Worm (Caenorhabditis elegans) whole organism, late embryonic: ENCODE results near the gene F31B9.7.

Experiments
- C08G9.2 ChIP-seq: sonication (generic microtip); optimal IDR thresholded peaks from 2 replicates; lab custom pipeline; 2016; ENCODE audit warnings: mild to moderate bottlenecking, missing genetic modification characterization, moderate library complexity, missing compliant biosample characterization
- C38D4.7 ChIP-seq: fragments of 200-800 bp; sonication (Bioruptor generic); optimal IDR thresholded peaks from 2 replicates; lab custom pipeline; 2018; ENCODE audit warnings: mild to moderate bottlenecking, missing genetic modification characterization, moderate library complexity, missing compliant biosample characterization
- K02D7.2 ChIP-seq: sonication (generic microtip); optimal IDR thresholded peaks from 2 replicates; lab custom pipeline; 2017; ENCODE audit warnings: mild to moderate bottlenecking, missing genetic modification characterization, missing compliant biosample characterization
- T23F11.4 ChIP-seq: fragments of 200-800 bp; sonication (Bioruptor generic); optimal IDR thresholded peaks from 2 replicates; lab custom pipeline; 2018; ENCODE audit warnings: mild to moderate bottlenecking, missing genetic modification characterization, missing compliant biosample characterization
- Y22D7AL.16 ChIP-seq: sonication (generic microtip); optimal IDR thresholded peaks from 2 replicates; lab custom pipeline; 2016; ENCODE audit warnings: missing genetic modification characterization, missing compliant biosample characterization
- ahr-1 ChIP-seq: sonication (generic microtip); optimal IDR thresholded peaks from 2 replicates; lab custom pipeline; 2016; ENCODE audit warnings: missing genetic modification characterization, missing compliant biosample characterization
- ama-1 ChIP-seq: fragments of 150-350 bp; optimal IDR thresholded peaks from 2 replicates; lab custom pipeline; 2014
- ceh-14 ChIP-seq: sonication (generic microtip); optimal IDR thresholded peaks from 2 replicates; lab custom pipeline; 2016; ENCODE audit warnings: missing genotype, missing genetic modification characterization, missing compliant biosample characterization
- ceh-18 ChIP-seq: sonication (generic microtip); optimal IDR thresholded peaks from 2 replicates; lab custom pipeline; 2016; ENCODE audit warnings: missing genetic modification characterization, missing compliant biosample characterization
- ceh-19 ChIP-seq: fragments of 200-800 bp; sonication (Bioruptor generic); optimal IDR thresholded peaks from 2 replicates; lab custom pipeline; 2018; ENCODE audit warnings: mild to moderate bottlenecking, missing genetic modification characterization, missing compliant biosample characterization
- ceh-48 ChIP-seq: sonication (generic microtip); optimal IDR thresholded peaks from 2 replicates; lab custom pipeline; 2016; ENCODE audit warnings: missing genetic modification characterization, inconsistent platforms, missing compliant biosample characterization
- dve-1 ChIP-seq: sonication (generic microtip); optimal IDR thresholded peaks from 2 replicates; lab custom pipeline; 2017; ENCODE audit warnings: antibody characterized with exemption, mild to moderate bottlenecking, missing genetic modification characterization, missing compliant biosample characterization
- elt-2 ChIP-seq: sonication (generic microtip); optimal IDR thresholded peaks from 2 replicates; lab custom pipeline; 2016; ENCODE audit warnings: missing genetic modification reagents, missing genetic modification characterization, missing compliant biosample characterization
- ets-4 ChIP-seq: sonication (generic microtip); optimal IDR thresholded peaks from 2 replicates; lab custom pipeline; 2016; ENCODE audit warnings: missing genetic modification characterization, missing compliant biosample characterization
- fax-1 ChIP-seq: sonication (generic microtip); optimal IDR thresholded peaks from 2 replicates; lab custom pipeline; 2016; ENCODE audit warnings: missing genotype, missing genetic modification characterization, missing compliant biosample characterization
- gmeb-2 ChIP-seq: sonication (generic microtip); optimal IDR thresholded peaks from 2 replicates; lab custom pipeline; 2016; ENCODE audit warnings: missing genetic modification characterization, inconsistent platforms, missing compliant biosample characterization
- hlh-15 ChIP-seq: sonication (generic microtip); optimal IDR thresholded peaks from 2 replicates; lab custom pipeline; 2016; ENCODE audit warnings: missing genetic modification characterization, missing compliant biosample characterization
- hlh-30 ChIP-seq: sonication (generic microtip); optimal IDR thresholded peaks from 2 replicates; lab custom pipeline; 2017; ENCODE audit warnings: antibody characterized with exemption, missing genetic modification characterization, missing compliant biosample characterization; ENCODE audit not compliant: insufficient read depth
- lin-11 ChIP-seq: fragments of 200-800 bp; sonication (Bioruptor generic); optimal IDR thresholded peaks from 2 replicates; lab custom pipeline; 2018; ENCODE audit warnings: mild to moderate bottlenecking, missing genetic modification characterization, missing compliant biosample characterization
- mec-3 ChIP-seq: sonication (generic microtip); optimal IDR thresholded peaks from 2 replicates; lab custom pipeline; 2016; ENCODE audit warnings: borderline replicate concordance, missing genetic modification characterization, missing compliant biosample characterization
- nfya-1 ChIP-seq: sonication (generic microtip); optimal IDR thresholded peaks from 2 replicates; lab custom pipeline; 2017; ENCODE audit warnings: missing genetic modification characterization, mild to moderate bottlenecking, missing compliant biosample characterization, antibody characterized with exemption, moderate library complexity
- nhr-11 ChIP-seq: fragments of 150-350 bp; optimal IDR thresholded peaks from 2 replicates; lab custom pipeline; 2014; ENCODE audit warnings: missing biosample characterization, missing genetic modification characterization
- nhr-232 ChIP-seq: sonication (generic microtip); optimal IDR thresholded peaks from 2 replicates; lab custom pipeline; 2016; ENCODE audit warnings: missing genetic modification characterization, missing compliant biosample characterization
- pag-3 ChIP-seq: sonication (generic microtip); optimal IDR thresholded peaks from 2 replicates; lab custom pipeline; 2016; ENCODE audit warnings: missing compliant biosample characterization, missing genetic modification characterization, borderline replicate concordance
- pat-9 ChIP-seq: fragments of 200-800 bp; sonication (Bioruptor generic); optimal IDR thresholded peaks from 2 replicates; lab custom pipeline; 2018; ENCODE audit warnings: mild to moderate bottlenecking, missing genetic modification characterization, moderate library complexity, missing compliant biosample characterization
- pax-1 ChIP-seq: fragments of 150-350 bp; optimal IDR thresholded peaks from 2 replicates; lab custom pipeline; 2014; ENCODE audit warnings: missing biosample characterization, missing genetic modification characterization
- pha-2 ChIP-seq: sonication (generic microtip); optimal IDR thresholded peaks from 2 replicates; lab custom pipeline; 2017; ENCODE audit warnings: mild to moderate bottlenecking, missing genetic modification characterization, missing compliant biosample characterization
- pqm-1 ChIP-seq: sonication (generic microtip); optimal IDR thresholded peaks from 2 replicates; lab custom pipeline; 2016; ENCODE audit warnings: missing genetic modification characterization, missing compliant biosample characterization
- pros-1 ChIP-seq: fragments of 150-350 bp; optimal IDR thresholded peaks from 2 replicates; lab custom pipeline; 2014; ENCODE audit warnings: missing biosample characterization, missing genetic modification reagents, missing genetic modification characterization
- sox-4 ChIP-seq: sonication (generic microtip); optimal IDR thresholded peaks from 2 replicates; lab custom pipeline; 2017; ENCODE audit warnings: mild to moderate bottlenecking, missing genetic modification characterization, inconsistent platforms, missing compliant biosample characterization
- syd-9 ChIP-seq: sonication (generic microtip); optimal IDR thresholded peaks from 2 replicates; lab custom pipeline; 2016; ENCODE audit warnings: mild to moderate bottlenecking, missing genetic modification characterization, moderate library complexity, missing compliant biosample characterization
- unc-3 ChIP-seq, 2 experiments: fragments of 200-800 bp in 1 of 2; sonication (Bioruptor generic) in 1 of 2; sonication (generic microtip) in 1 of 2; conservative IDR thresholded peaks in 1 of 2; optimal IDR thresholded peaks in 1 of 2; 2 replicates each; pipeline versions ENCODE4 v1.3.6 to Lab custom; 2016 to 2022; ENCODE audit warnings: missing compliant biosample characterization in 2 of 2, missing genetic modification characterization in 2 of 2, missing genetic modification reagents in 1 of 2
- ztf-16 ChIP-seq: sonication (generic microtip); optimal IDR thresholded peaks from 2 replicates; lab custom pipeline; 2017; ENCODE audit warnings: missing genetic modification characterization, missing compliant biosample characterization

Gene F31B9.7

ce11 chrX:15939224-15939623 lies 19.8 kb downstream of the F31B9.7 start, which contains the start of gene mrp-3:
mrp-3 (minus strand) TSS chrX:15939324.
- no peak for TF ChIP-seq pqm-1
- no peak for TF ChIP-seq hlh-15 (tag; lab: Kevin White, UChicago)
- no peak for TF ChIP-seq nhr-232 (tag; lab: Kevin White, UChicago)
- TF ChIP-seq lin-11 (tag; lab: Kevin White, UChicago), result no peak
- no peak for TF ChIP-seq nfya-1
- TF ChIP-seq elt-2 (tag; lab: Kevin White, UChicago), result no peak
- no peak for TF ChIP-seq hlh-30 (tag; lab: Kevin White, UChicago)
- no peak for TF ChIP-seq sox-4 (tag; lab: Kevin White, UChicago)
- no peak for TF ChIP-seq ceh-18 (tag; lab: Kevin White, UChicago)
- TF ChIP-seq pax-1 (tag; lab: Kevin White, UChicago), result no peak
- no peak for TF ChIP-seq ceh-19 (GFP tag; lab: Kevin White, UChicago)
- no peak for TF ChIP-seq T23F11.4 (GFP tag; lab: Kevin White, UChicago)
- TF ChIP-seq pag-3 (tag; lab: Kevin White, UChicago), result no peak
- TF ChIP-seq, all 69 proteins: peak for 0

- TF ChIP-seq syd-9 (tag; lab: Kevin White, UChicago) (no peak), ama-1 (lab: Kevin White, UChicago) (no peak), elt-2 (tag; lab: Kevin White, UChicago) (peak; percentile 42)
- TF ChIP-seq, all 69 proteins: peak for 1
Measured at ce11 chrX:15939759-15940334, 20.4 kb downstream of the F31B9.7 start.

- TF ChIP-seq pat-9 (tag; lab: Kevin White, UChicago), result no peak
- no peak for TF ChIP-seq sox-4 (tag; lab: Kevin White, UChicago)
- TF ChIP-seq hlh-15 (tag; lab: Kevin White, UChicago), result no peak
- no peak for TF ChIP-seq fax-1 (tag; lab: Kevin White, UChicago)
Measured at ce11 chrX:15943709-15944108, 24.2 kb downstream of the F31B9.7 start, which contains the start of gene mec-5. mec-5 (plus strand) TSS chrX:15944009.

DNA sequence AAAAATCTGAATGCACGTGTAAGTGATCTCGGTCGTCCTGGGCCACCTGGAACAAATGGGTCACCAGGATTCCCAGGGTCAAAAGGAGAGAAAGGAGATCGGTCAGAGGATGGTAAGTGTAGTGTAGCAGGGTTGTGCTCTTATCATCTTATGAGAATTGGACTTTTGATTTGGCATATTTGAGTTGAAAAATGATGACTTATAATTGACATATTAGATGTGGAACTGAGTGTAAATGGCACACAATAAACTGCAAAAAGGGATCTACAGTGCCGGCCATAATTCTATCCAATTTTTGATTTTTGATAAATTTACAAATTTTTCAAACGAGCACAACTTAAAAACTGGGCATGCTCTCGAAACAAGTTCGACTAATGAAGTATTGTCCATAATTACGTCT lies 24.7 kb downstream of the F31B9.7 start:
- TF ChIP-seq ahr-1, result no peak
- no peak for TF ChIP-seq ceh-19 (GFP tag; lab: Kevin White, UChicago)
- no peak for TF ChIP-seq dve-1 (tag; lab: Kevin White, UChicago)
- no peak for TF ChIP-seq pat-9 (tag; lab: Kevin White, UChicago)
- no peak for TF ChIP-seq C38D4.7
- TF ChIP-seq ceh-14, result no peak
- TF ChIP-seq gmeb-2 (tag; lab: Kevin White, UChicago), result no peak
- TF ChIP-seq syd-9 (tag; lab: Kevin White, UChicago), result no peak
- TF ChIP-seq pros-1, result no peak

DNA sequence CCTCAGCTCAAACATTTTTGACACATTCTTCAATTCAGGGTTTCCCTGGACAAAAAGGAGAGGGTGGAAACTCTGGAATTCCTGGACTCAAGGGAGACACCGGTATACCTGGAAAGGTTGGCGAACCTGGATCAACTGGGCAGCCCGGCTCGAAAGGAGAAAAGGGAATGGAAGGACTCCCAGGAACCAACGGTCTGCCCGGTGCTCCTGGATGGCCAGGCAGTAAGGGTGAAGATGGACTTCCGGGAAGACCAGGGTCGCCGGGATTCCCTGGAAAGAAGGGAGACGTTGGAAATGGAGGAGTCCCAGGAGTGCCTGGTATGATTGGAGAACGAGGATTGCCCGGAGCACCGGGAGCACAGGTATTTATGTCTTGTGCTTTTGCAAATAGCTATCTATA lies 26.3 kb downstream of the F31B9.7 start:
- TF ChIP-seq mec-3 (tag; lab: Kevin White, UChicago) (peak; percentile 12), pat-9 (tag; lab: Kevin White, UChicago) (no peak), syd-9 (tag; lab: Kevin White, UChicago) (no peak), pqm-1 (no peak), T23F11.4 (GFP tag; lab: Kevin White, UChicago) (no peak)

- no peak for TF ChIP-seq Y22D7AL.16 (tag; lab: Kevin White, UChicago)
Measured at ce11 chrX:15951194-15951593, 31.7 kb downstream of the F31B9.7 start, which contains the start of gene col-186. col-186 (plus strand) TSS chrX:15951494.

DNA sequence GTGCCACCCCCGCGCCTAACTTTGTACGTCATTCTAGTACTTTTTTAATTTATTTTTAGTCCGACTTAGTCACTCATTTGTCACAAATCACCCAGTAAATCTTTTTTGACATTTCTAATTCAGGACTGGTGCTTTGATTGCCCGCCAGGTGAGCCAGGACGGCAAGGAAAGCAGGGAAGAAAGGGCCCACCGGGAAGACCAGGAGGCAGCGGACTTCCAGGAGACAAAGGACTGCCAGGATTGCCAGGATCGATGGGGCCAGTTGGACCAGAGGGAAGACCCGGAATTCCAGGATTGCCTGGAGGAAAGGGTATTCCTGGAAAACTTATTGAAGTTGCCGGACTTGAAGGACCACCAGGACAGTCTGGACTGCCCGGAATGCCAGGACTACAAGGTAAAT lies 33.6 kb downstream of the F31B9.7 start:
- no peak for TF ChIP-seq syd-9 (tag; lab: Kevin White, UChicago)
- TF ChIP-seq pat-9 (tag; lab: Kevin White, UChicago), result no peak
- no peak for TF ChIP-seq nhr-11 (tag; lab: Kevin White, UChicago)
- no peak for TF ChIP-seq ets-4
- TF ChIP-seq pha-2 (tag; lab: Kevin White, UChicago), result no peak
- TF ChIP-seq dve-1 (tag; lab: Kevin White, UChicago), result no peak
- TF ChIP-seq ama-1 (lab: Kevin White, UChicago), result no peak
- TF ChIP-seq C08G9.2 (tag; lab: Kevin White, UChicago), result no peak
- TF ChIP-seq gmeb-2 (tag; lab: Kevin White, UChicago), result no peak
- TF ChIP-seq K02D7.2 (tag; lab: Kevin White, UChicago), result no peak
- no peak for TF ChIP-seq ceh-14
- TF ChIP-seq unc-3 (GFP tag; conservative IDR thresholded peaks at IDR 0.05; lab: Robert Waterston, UW), result no peak
- no peak for TF ChIP-seq unc-3 (tag; optimal IDR thresholded peaks at IDR 0.05; lab: Kevin White, UChicago)
- TF ChIP-seq lin-11 (tag; lab: Kevin White, UChicago), result no peak
- TF ChIP-seq ztf-16 (tag; lab: Kevin White, UChicago), result no peak
- no peak for TF ChIP-seq Y22D7AL.16 (tag; lab: Kevin White, UChicago)
- no peak for TF ChIP-seq ceh-48
